Fruit fly (Drosophila melanogaster): ENCODE results near the gene D2hgdh.

Gene D2hgdh

dm6 chrX:2193158-2193557 lies 51.9 kb downstream of the D2hgdh start (continued):
- TF ChIP-seq CG8281 (tag; optimal IDR thresholded peaks at IDR 0.05) (no peak), D19A (tag; optimal IDR thresholded peaks at IDR 0.05) (no peak), cas (GFP tag; IDR thresholded peaks at IDR 0.05) (no peak), E2f2 (GFP tag; IDR thresholded peaks at IDR 0.05) (no peak), lov (optimal IDR thresholded peaks at IDR 0.05) (no peak), lov (GFP tag; IDR thresholded peaks at IDR 0.05) (no peak), fru (optimal IDR thresholded peaks at IDR 0.05) (no peak), ttk (GFP tag; IDR thresholded peaks at IDR 0.05) (no peak), Hr39 (optimal IDR thresholded peaks at IDR 0.05) (no peak), Med (GFP tag) (peak; percentile 50), CkIIα-i1 (GFP tag; IDR thresholded peaks at IDR 0.05) (no peak), hkb (optimal IDR thresholded peaks at IDR 0.05) (no peak), hkb (GFP tag; IDR thresholded peaks at IDR 0.05) (no peak), Fer3 (tag; optimal IDR thresholded peaks at IDR 0.05) (no peak), pho (GFP tag; optimal IDR thresholded peaks at IDR 0.05) (no peak), CG11504 (tag; optimal IDR thresholded peaks at IDR 0.05) (no peak), bbx (GFP tag; IDR thresholded peaks at IDR 0.05; ENCODE audit: partially characterized antibody) (no peak), fu2 (GFP tag; optimal IDR thresholded peaks at IDR 0.05) (no peak), MESR4 (GFP tag; optimal IDR thresholded peaks at IDR 0.05) (no peak)

- TF ChIP-seq Max (GFP tag; optimal IDR thresholded peaks at IDR 0.05) (no peak), Ets65A (GFP tag) (peak; percentile 19), ken (GFP tag; IDR thresholded peaks at IDR 0.05) (no peak), otp (GFP tag; IDR thresholded peaks at IDR 0.05) (no peak), D19A (tag; optimal IDR thresholded peaks at IDR 0.05) (peak; percentile 23)
Observed at dm6 chrX:2193809-2194207, 52.5 kb downstream of the D2hgdh start, which contains the start of gene CG14053. Gene CG14053, minus strand, starts transcription at chrX:2193909.
